Worm (Caenorhabditis elegans) whole organism, midembryonic: ENCODE measurements around the gene Y42H9AR.1.

Source experiments
- T22C8.4 ChIP-seq: fragments of 200-800 bp; sonication (Bioruptor generic); IDR thresholded peaks from 2 replicates; pipeline ENCODE4 v1.3.6; 2022; ENCODE audit warnings: missing genetic modification characterization, missing compliant biosample characterization
- cog-1 ChIP-seq: sonication (generic microtip); optimal IDR thresholded peaks from 2 replicates; lab custom pipeline; 2016; ENCODE audit warnings: missing genetic modification characterization, missing compliant biosample characterization
- flt-1 ChIP-seq: fragments of 200-800 bp; sonication (Bioruptor generic); IDR thresholded peaks from 2 replicates; pipeline ENCODE4 v1.3.6; 2022; ENCODE audit warnings: missing genetic modification characterization, missing compliant biosample characterization
- klf-2 ChIP-seq: fragments of 200-800 bp; sonication (Bioruptor generic); conservative IDR thresholded peaks from 2 replicates; pipeline ENCODE4 v1.3.6; 2022; ENCODE audit warnings: missing genetic modification reagents, missing genetic modification characterization, missing compliant biosample characterization
- ref-1 ChIP-seq: fragments of 200-800 bp; sonication (Bioruptor generic); conservative IDR thresholded peaks from 2 replicates; pipeline ENCODE4 v1.3.6; 2022; ENCODE audit warnings: missing genetic modification reagents, missing genetic modification characterization, missing compliant biosample characterization
- ztf-23 ChIP-seq: fragments of 200-800 bp; sonication (Bioruptor generic); IDR thresholded peaks from 2 replicates; pipeline ENCODE4 v1.3.6; 2022; ENCODE audit warnings: missing genetic modification reagents, missing genetic modification characterization, missing compliant biosample characterization
- ztf-29 ChIP-seq: fragments of 200-800 bp; sonication (Bioruptor generic); IDR thresholded peaks from 2 replicates; pipeline ENCODE4 v1.3.6; 2022; ENCODE audit warnings: missing genetic modification reagents, missing genetic modification characterization, missing compliant biosample characterization

ce11 chrIV:8114535-8114934 lies 1.3 kb downstream of the Y42H9AR.1 start:
- TF ChIP-seq cog-1 (tag; lab: Kevin White, UChicago) (no peak), ref-1 (GFP tag; lab: Robert Waterston, UW) (no peak), T22C8.4 (GFP tag; lab: Robert Waterston, UW) (no peak), flt-1 (GFP tag; lab: Robert Waterston, UW) (no peak), ztf-29 (GFP tag; lab: Robert Waterston, UW) (no peak), klf-2 (GFP tag; lab: Robert Waterston, UW) (no peak), ztf-23 (GFP tag; lab: Robert Waterston, UW) (no peak)
